Worm (Caenorhabditis elegans): ENCODE results near the gene Y37E11B.1.
A peak's percentile ranks its signal among the peaks of the same experiment; 100 is the strongest.

Gene Y37E11B.1

ce11 chrIV:3547500-3547899 lies 31.9 kb upstream of the Y37E11B.1 start, which contains the start of gene nstp-6:
TSS of gene nstp-6 (minus strand) at chrIV:3547600.
- TF ChIP-seq mab-5 (tag; optimal IDR thresholded peaks at IDR 0.05) (no peak), nhr-76 (tag; optimal IDR thresholded peaks at IDR 0.05) (no peak), nhr-12 (tag; optimal IDR thresholded peaks at IDR 0.05) (no peak)

- TF ChIP-seq nhr-237 (tag; optimal IDR thresholded peaks at IDR 0.05) (no peak), nhr-76 (tag; optimal IDR thresholded peaks at IDR 0.05) (no peak), elt-3 (tag; optimal IDR thresholded peaks at IDR 0.05) (no peak), unc-120 (tag; optimal IDR thresholded peaks at IDR 0.05; ENCODE audit: poor library complexity, severe bottlenecking) (no peak), nhr-2 (tag; optimal IDR thresholded peaks at IDR 0.05) (no peak), nhr-28 (tag; optimal IDR thresholded peaks at IDR 0.05) (no peak), ces-1 (GFP tag; optimal IDR thresholded peaks at IDR 0.05) (no peak), blmp-1 (tag; optimal IDR thresholded peaks at IDR 0.05) (no peak), lsy-2 (tag; optimal IDR thresholded peaks at IDR 0.05) (no peak), unc-62 (GFP tag; optimal IDR thresholded peaks at IDR 0.05) (no peak), lin-13 (tag; optimal IDR thresholded peaks at IDR 0.05) (no peak), flh-1 (GFP tag; optimal IDR thresholded peaks at IDR 0.05) (no peak)
These were observed 31.1 kb upstream of the Y37E11B.1 start for ce11 chrIV:3548315-3548714.

- TF ChIP-seq nhr-12 (tag; optimal IDR thresholded peaks at IDR 0.05) (no peak), flh-1 (GFP tag; optimal IDR thresholded peaks at IDR 0.05) (peak; percentile 59), blmp-1 (tag; optimal IDR thresholded peaks at IDR 0.05) (no peak), elt-1 (tag; optimal IDR thresholded peaks at IDR 0.05; ENCODE audit: borderline replicate concordance, insufficient read depth) (no peak), sptf-1 (tag; optimal IDR thresholded peaks at IDR 0.05) (peak; percentile 72), hlh-1 (tag; optimal IDR thresholded peaks at IDR 0.05) (no peak), drap-1 (GFP tag; optimal IDR thresholded peaks at IDR 0.05) (peak; percentile 58), ztf-11 (tag; optimal IDR thresholded peaks at IDR 0.05) (no peak), zip-8 (tag; optimal IDR thresholded peaks at IDR 0.05) (no peak), nhr-76 (tag; optimal IDR thresholded peaks at IDR 0.05) (no peak), ceh-43 (GFP tag; optimal IDR thresholded peaks at IDR 0.05) (peak; percentile 16), unc-62 (GFP tag; optimal IDR thresholded peaks at IDR 0.05) (no peak), cnd-1 (tag; optimal IDR thresholded peaks at IDR 0.05) (peak; percentile 67), bed-3 (GFP tag; optimal IDR thresholded peaks at IDR 0.05) (peak; percentile 25), ceh-39 (tag; optimal IDR thresholded peaks at IDR 0.05) (no peak), nhr-28 (tag; optimal IDR thresholded peaks at IDR 0.05) (no peak), mab-5 (tag; optimal IDR thresholded peaks at IDR 0.05) (no peak), snpc-4 (tag; optimal IDR thresholded peaks at IDR 0.05) (no peak), pha-4 (tag; optimal IDR thresholded peaks at IDR 0.05) (no peak), unc-39 (tag; optimal IDR thresholded peaks at IDR 0.05) (no peak), ceh-83 (GFP tag; optimal IDR thresholded peaks at IDR 0.05) (peak; percentile 72), sem-2 (GFP tag; optimal IDR thresholded peaks at IDR 0.05) (peak; percentile 60), mls-2 (tag; optimal IDR thresholded peaks at IDR 0.05) (peak; percentile 73), lin-13 (tag; optimal IDR thresholded peaks at IDR 0.05) (no peak), lin-32 (GFP tag; optimal IDR thresholded peaks at IDR 0.05) (peak; percentile 8), M03D4.4 (tag; optimal IDR thresholded peaks at IDR 0.05) (peak; percentile 83), nhr-2 (tag; optimal IDR thresholded peaks at IDR 0.05) (no peak), ces-1 (GFP tag; optimal IDR thresholded peaks at IDR 0.05) (no peak), nhr-237 (tag; optimal IDR thresholded peaks at IDR 0.05) (no peak), elt-3 (tag; optimal IDR thresholded peaks at IDR 0.05) (no peak), lsy-2 (tag; optimal IDR thresholded peaks at IDR 0.05) (no peak), tbx-8 (GFP tag; optimal IDR thresholded peaks at IDR 0.05) (peak; percentile 40), unc-120 (tag; optimal IDR thresholded peaks at IDR 0.05; ENCODE audit: poor library complexity, severe bottlenecking) (peak; percentile 44), mep-1 (tag; optimal IDR thresholded peaks at IDR 0.05) (no peak), ham-2 (GFP tag; optimal IDR thresholded peaks at IDR 0.05) (no peak)
These were observed 27.5 kb upstream of the Y37E11B.1 start for ce11 chrIV:3551777-3552462.

- TF ChIP-seq nhr-2 (tag; optimal IDR thresholded peaks at IDR 0.05) = no peak
- TF ChIP-seq M03D4.4 (tag; optimal IDR thresholded peaks at IDR 0.05) = no peak
- TF ChIP-seq nhr-12 (tag; optimal IDR thresholded peaks at IDR 0.05) = no peak
- no peak for TF ChIP-seq pha-4 (tag; optimal IDR thresholded peaks at IDR 0.05)
- TF ChIP-seq ceh-39 (tag; optimal IDR thresholded peaks at IDR 0.05) = no peak
- TF ChIP-seq mls-2 (tag; optimal IDR thresholded peaks at IDR 0.05) = no peak
- no peak for TF ChIP-seq flh-1 (GFP tag; optimal IDR thresholded peaks at IDR 0.05)
- no peak for TF ChIP-seq ceh-83 (GFP tag; optimal IDR thresholded peaks at IDR 0.05)
- no peak for TF ChIP-seq unc-62 (GFP tag; optimal IDR thresholded peaks at IDR 0.05)
- TF ChIP-seq lin-32 (GFP tag; optimal IDR thresholded peaks at IDR 0.05) = no peak
- no peak for TF ChIP-seq ham-2 (GFP tag; optimal IDR thresholded peaks at IDR 0.05)
- no peak for TF ChIP-seq unc-39 (tag; optimal IDR thresholded peaks at IDR 0.05)
These were observed 26.5 kb upstream of the Y37E11B.1 start for ce11 chrIV:3552933-3553332.
